Fruit fly (Drosophila melanogaster) whole organism: ENCODE measurements around the gene DCP2.

ENCODE experiments used
- CG8478 ChIP-seq: fragments of >200 bp; optimal IDR thresholded peaks from 2 replicates; lab custom pipeline; 2018; ENCODE audit warnings: inconsistent platforms
- Dll ChIP-seq: fragments of >200 bp; optimal IDR thresholded peaks from 2 replicates; lab custom pipeline; 2017
- EcR ChIP-seq, 2 experiments: fragments of >200 bp; optimal IDR thresholded peaks; 2 replicates each; lab custom pipeline; 2017; ENCODE audit warnings: missing biosample characterization in 2 of 2, missing genetic modification characterization in 2 of 2, missing genetic modification reagents in 2 of 2
- pan ChIP-seq: fragments of >200 bp; optimal IDR thresholded peaks from 2 replicates; lab custom pipeline; 2017
- psq ChIP-seq: fragments of >200 bp; optimal IDR thresholded peaks from 2 replicates; lab custom pipeline; 2017
- usp ChIP-seq: fragments of >200 bp; optimal IDR thresholded peaks from 2 replicates; lab custom pipeline; 2017; ENCODE audit warnings: missing biosample characterization, missing genetic modification characterization, mixed read lengths

The DCP2 gene

dm6 chr3L:15826347-15826984 is at the start of gene DCP2, which contains the start of gene dbo:
Gene DCP2 (minus strand): TSS chr3L:15826423.
Gene dbo (plus strand): TSS chr3L:15826888.
- no peak for TF ChIP-seq EcR (GFP tag; optimal IDR thresholded peaks at IDR 0.05; lab: Kevin White, UChicago)
- no peak for TF ChIP-seq CG8478 (lab: Kevin White, UChicago)
- no peak for TF ChIP-seq pan (lab: Kevin White, UChicago)
- TF ChIP-seq Dll (lab: Kevin White, UChicago): no peak
- TF ChIP-seq psq: no peak
- TF ChIP-seq usp (GFP tag; lab: Kevin White, UChicago): no peak

- no peak for TF ChIP-seq EcR (GFP tag; optimal IDR thresholded peaks at IDR 0.05; lab: Kevin White, UChicago)
- no peak for TF ChIP-seq pan (lab: Kevin White, UChicago)
- no peak for TF ChIP-seq psq
- TF ChIP-seq Dll (lab: Kevin White, UChicago): no peak
- TF ChIP-seq CG8478 (lab: Kevin White, UChicago): no peak
- no peak for TF ChIP-seq usp (GFP tag; lab: Kevin White, UChicago)
These were observed 29.8 kb upstream of the DCP2 start for dm6 chr3L:15856035-15856434.

- TF ChIP-seq usp (GFP tag; lab: Kevin White, UChicago) (no peak), EcR (GFP tag; optimal IDR thresholded peaks at IDR 0.05; lab: Kevin White, UChicago) (no peak), psq (no peak), Dll (lab: Kevin White, UChicago) (no peak), CG8478 (lab: Kevin White, UChicago) (no peak), pan (lab: Kevin White, UChicago) (no peak)
These were observed 21.4 kb upstream of the DCP2 start for dm6 chr3L:15847655-15848054.

dm6 chr3L:15847224-15847623 is 21.0 kb upstream of the DCP2 start:
- no peak for TF ChIP-seq Dll (lab: Kevin White, UChicago)
- no peak for TF ChIP-seq usp (GFP tag; lab: Kevin White, UChicago)
- TF ChIP-seq psq: no peak
- TF ChIP-seq CG8478 (lab: Kevin White, UChicago): no peak
- no peak for TF ChIP-seq EcR (GFP tag; optimal IDR thresholded peaks at IDR 0.05; lab: Kevin White, UChicago)
- no peak for TF ChIP-seq pan (lab: Kevin White, UChicago)

- TF ChIP-seq CG8478 (lab: Kevin White, UChicago) (no peak), usp (GFP tag; lab: Kevin White, UChicago) (no peak), Dll (lab: Kevin White, UChicago) (no peak), pan (lab: Kevin White, UChicago) (no peak), psq (no peak), EcR (GFP tag; optimal IDR thresholded peaks at IDR 0.05; lab: Kevin White, UChicago) (no peak)
These were observed 18.4 kb upstream of the DCP2 start for dm6 chr3L:15844577-15844976.

- no peak for TF ChIP-seq EcR (GFP tag; optimal IDR thresholded peaks at IDR 0.05; lab: Kevin White, UChicago)
- TF ChIP-seq usp (GFP tag; lab: Kevin White, UChicago): no peak
- TF ChIP-seq Dll (lab: Kevin White, UChicago): no peak
- no peak for TF ChIP-seq pan (lab: Kevin White, UChicago)
- no peak for TF ChIP-seq psq
- no peak for TF ChIP-seq CG8478 (lab: Kevin White, UChicago)
These were observed 17.7 kb upstream of the DCP2 start, which contains the start of gene meru for dm6 chr3L:15843962-15844361. Gene meru (minus strand): TSS chr3L:15844062.

- TF ChIP-seq usp (GFP tag; lab: Kevin White, UChicago): no peak
These were observed 11.0 kb upstream of the DCP2 start, which contains the start of gene CG15715 for dm6 chr3L:15837209-15837608. Gene CG15715 (minus strand): TSS chr3L:15837482.

dm6 chr3L:15834877-15835555 is 8.8 kb upstream of the DCP2 start, which contains the start of gene CG18081:
Gene CG18081 (minus strand): TSS chr3L:15835388.
- TF ChIP-seq usp (GFP tag; lab: Kevin White, UChicago) (no peak), Dll (lab: Kevin White, UChicago) (no peak), EcR (GFP tag; optimal IDR thresholded peaks at IDR 0.05; lab: Kevin White, UChicago) (no peak), pan (lab: Kevin White, UChicago) (no peak), psq (no peak), CG8478 (lab: Kevin White, UChicago) (no peak)

dm6 chr3L:15832146-15832545 is 5.9 kb upstream of the DCP2 start, which contains the start of gene CG12713:
Gene CG12713 (plus strand): TSS chr3L:15832464.
- no peak for TF ChIP-seq EcR (GFP tag; optimal IDR thresholded peaks at IDR 0.05; lab: Kevin White, UChicago)
- TF ChIP-seq pan (lab: Kevin White, UChicago): no peak
- no peak for TF ChIP-seq CG8478 (lab: Kevin White, UChicago)
- TF ChIP-seq Dll (lab: Kevin White, UChicago): no peak
- TF ChIP-seq psq: no peak
- no peak for TF ChIP-seq usp (GFP tag; lab: Kevin White, UChicago)

- no peak for TF ChIP-seq usp (GFP tag; lab: Kevin White, UChicago)
- no peak for TF ChIP-seq psq
- no peak for TF ChIP-seq Dll (lab: Kevin White, UChicago)
These were observed 887 bp upstream of the DCP2 start for dm6 chr3L:15826985-15827635.

- TF ChIP-seq usp (GFP tag; lab: Kevin White, UChicago): no peak
- peak in 1 of 2 experiments; percentile 5 for TF ChIP-seq EcR (GFP tag; optimal IDR thresholded peaks at IDR 0.05; lab: Kevin White, UChicago)
- peak; percentile 76 for TF ChIP-seq CG8478 (lab: Kevin White, UChicago)
These were observed 572 bp downstream of the DCP2 start for dm6 chr3L:15825493-15826209.
